Worm (Caenorhabditis elegans): ENCODE data around the gene F35E12.6.

- TF ChIP-seq ceh-82 (tag; optimal IDR thresholded peaks at IDR 0.05) (no peak), nhr-129 (tag; optimal IDR thresholded peaks at IDR 0.05) (no peak), egl-27 (tag; optimal IDR thresholded peaks at IDR 0.05) (no peak), nhr-12 (tag; optimal IDR thresholded peaks at IDR 0.05) (no peak), lin-11 (tag; optimal IDR thresholded peaks at IDR 0.05) (no peak), unc-62 (GFP tag; optimal IDR thresholded peaks at IDR 0.05) (no peak), sma-3 (GFP tag; optimal IDR thresholded peaks at IDR 0.05) (no peak)
These were observed 12.6 kb upstream of the F35E12.6 start, which contains the start of gene F35E12.10 for ce11 chrV:13748658-13749057.

Measured in whole organism, L2 larva.